Worm (Caenorhabditis elegans) whole organism, mixed stage, embryonic: ENCODE results near the gene Y73F8A.36.

ENCODE experiments used
- M03D4.4 ChIP-seq: sonication (generic microtip); optimal IDR thresholded peaks from 2 replicates; lab custom pipeline; 2017; ENCODE audit warnings: mild to moderate bottlenecking, missing genetic modification characterization, missing compliant biosample characterization
- bed-3 ChIP-seq: fragments of 200-800 bp; sonication (Bioruptor generic); optimal IDR thresholded peaks from 3 replicates; lab custom pipeline; 2018; ENCODE audit warnings: mild to moderate bottlenecking, missing genetic modification characterization, moderate library complexity, missing compliant biosample characterization
- ceh-39 ChIP-seq: fragments of 150-350 bp; optimal IDR thresholded peaks from 2 replicates; lab custom pipeline; 2014; ENCODE audit warnings: missing biosample characterization, missing genetic modification characterization
- ceh-43 ChIP-seq: fragments of 200-800 bp; sonication (Bioruptor generic); optimal IDR thresholded peaks from 2 replicates; lab custom pipeline; 2018; ENCODE audit warnings: mild to moderate bottlenecking, missing genetic modification characterization, moderate library complexity, missing compliant biosample characterization
- ces-1 ChIP-seq: fragments of 150-350 bp; optimal IDR thresholded peaks from 2 replicates; lab custom pipeline; 2014; ENCODE audit warnings: missing biosample characterization, missing genetic modification reagents, missing genetic modification characterization
- cnd-1 ChIP-seq: fragments of 200-800 bp; sonication (Bioruptor generic); optimal IDR thresholded peaks from 2 replicates; lab custom pipeline; 2018; ENCODE audit warnings: mild to moderate bottlenecking, missing genetic modification characterization, missing compliant biosample characterization
- drap-1 ChIP-seq: fragments of 200-800 bp; sonication (Bioruptor generic); optimal IDR thresholded peaks from 3 replicates; lab custom pipeline; 2018; ENCODE audit warnings: mild to moderate bottlenecking, missing genetic modification characterization, missing compliant biosample characterization
- elt-1 ChIP-seq: sonication (generic microtip); optimal IDR thresholded peaks from 2 replicates; lab custom pipeline; 2017; ENCODE audit warnings: missing genetic modification characterization, mild to moderate bottlenecking, missing compliant biosample characterization, antibody characterized with exemption, moderate library complexity, borderline replicate concordance; ENCODE audit not compliant: insufficient read depth
- elt-3 ChIP-seq: fragments of 150-350 bp; optimal IDR thresholded peaks from 2 replicates; lab custom pipeline; 2014; ENCODE audit warnings: missing biosample characterization, missing genetic modification characterization
- ham-2 ChIP-seq: fragments of 200-800 bp; sonication (Bioruptor generic); optimal IDR thresholded peaks from 2 replicates; lab custom pipeline; 2018; ENCODE audit warnings: mild to moderate bottlenecking, missing genetic modification characterization, missing compliant biosample characterization
- hlh-1 ChIP-seq: fragments of 150-350 bp; optimal IDR thresholded peaks from 2 replicates; lab custom pipeline; 2014; ENCODE audit warnings: missing biosample characterization, missing genetic modification reagents, missing genetic modification characterization
- lin-13 ChIP-seq: fragments of 150-350 bp; optimal IDR thresholded peaks from 2 replicates; lab custom pipeline; 2014; ENCODE audit warnings: missing biosample characterization, missing genetic modification characterization
- lin-32 ChIP-seq: fragments of 200-800 bp; sonication (Bioruptor generic); optimal IDR thresholded peaks from 2 replicates; lab custom pipeline; 2018; ENCODE audit warnings: mild to moderate bottlenecking, missing genetic modification characterization, missing compliant biosample characterization
- lsy-2 ChIP-seq: fragments of 150-350 bp; optimal IDR thresholded peaks from 2 replicates; lab custom pipeline; 2014; ENCODE audit warnings: missing biosample characterization, missing genetic modification characterization
- mep-1 ChIP-seq: fragments of 150-350 bp; optimal IDR thresholded peaks from 2 replicates; lab custom pipeline; 2017; ENCODE audit warnings: missing biosample characterization, missing genetic modification reagents, missing genetic modification characterization, inconsistent platforms
- mls-2 ChIP-seq: sonication (generic microtip); optimal IDR thresholded peaks from 2 replicates; lab custom pipeline; 2016; ENCODE audit warnings: mild to moderate bottlenecking, missing genetic modification characterization, moderate library complexity, missing compliant biosample characterization
- nhr-12 ChIP-seq: fragments of 150-350 bp; optimal IDR thresholded peaks from 2 replicates; lab custom pipeline; 2014; ENCODE audit warnings: missing biosample characterization, missing genetic modification characterization
- nhr-2 ChIP-seq: fragments of 150-350 bp; optimal IDR thresholded peaks from 2 replicates; lab custom pipeline; 2014; ENCODE audit warnings: missing biosample characterization, missing genetic modification characterization
- nhr-237 ChIP-seq: fragments of 150-350 bp; optimal IDR thresholded peaks from 2 replicates; lab custom pipeline; 2014; ENCODE audit warnings: missing biosample characterization, missing genetic modification characterization
- nhr-76 ChIP-seq: sonication (generic microtip); optimal IDR thresholded peaks from 2 replicates; lab custom pipeline; 2017; ENCODE audit warnings: missing biosample characterization, missing genetic modification characterization
- tbx-8 ChIP-seq: fragments of 200-800 bp; sonication (Bioruptor generic); optimal IDR thresholded peaks from 2 replicates; lab custom pipeline; 2018; ENCODE audit warnings: mild to moderate bottlenecking, missing genetic modification characterization, moderate library complexity, missing compliant biosample characterization
- unc-39 ChIP-seq: fragments of 150-350 bp; optimal IDR thresholded peaks from 2 replicates; lab custom pipeline; 2014; ENCODE audit warnings: missing biosample characterization, missing genetic modification characterization
- unc-62 ChIP-seq: fragments of 150-350 bp; optimal IDR thresholded peaks from 2 replicates; lab custom pipeline; 2014; ENCODE audit warnings: missing biosample characterization, missing genetic modification reagents, missing genetic modification characterization
- ztf-11 ChIP-seq: fragments of 150-350 bp; optimal IDR thresholded peaks from 2 replicates; lab custom pipeline; 2014; ENCODE audit warnings: missing biosample characterization, missing genetic modification characterization

Gene Y73F8A.36

ce11 chrIV:15234943-15235605, 10.7 kb upstream of the Y73F8A.36 start, which contains the start of gene pkd-2:
Gene pkd-2, minus strand, starts transcription at chrIV:15234993.
- TF ChIP-seq unc-39 (tag; lab: Kevin White, UChicago) (no peak), M03D4.4 (tag; lab: Kevin White, UChicago) (no peak), drap-1 (no peak), nhr-237 (tag; lab: Kevin White, UChicago) (no peak)

- no peak for TF ChIP-seq lsy-2 (tag; lab: Kevin White, UChicago)
- no peak for TF ChIP-seq elt-3 (tag; lab: Kevin White, UChicago)
- TF ChIP-seq ces-1 (GFP tag; lab: Kevin White, UChicago): peak; percentile 62
Observed at ce11 chrIV:15235856-15236255, 9.9 kb upstream of the Y73F8A.36 start, which contains the start of gene lgc-52. Gene lgc-52, plus strand, starts transcription at chrIV:15236123.

- TF ChIP-seq lin-32 (GFP tag; lab: Kevin White, UChicago): no peak
- TF ChIP-seq mls-2 (tag; lab: Kevin White, UChicago): no peak
- no peak for TF ChIP-seq unc-62 (GFP tag; lab: Kevin White, UChicago)
- no peak for TF ChIP-seq lin-13
- TF ChIP-seq ces-1 (GFP tag; lab: Kevin White, UChicago): no peak
- TF ChIP-seq cnd-1 (tag; lab: Kevin White, UChicago): no peak
- no peak for TF ChIP-seq nhr-2 (tag; lab: Kevin White, UChicago)
Observed at ce11 chrIV:15251075-15251474, 5.3 kb downstream of the Y73F8A.36 start.

ce11 chrIV:15252157-15252556, 6.4 kb downstream of the Y73F8A.36 start, which contains the start of gene srj-42:
Gene srj-42, minus strand, starts transcription at chrIV:15252257.
- TF ChIP-seq tbx-8 (GFP tag; lab: Kevin White, UChicago) (no peak), hlh-1 (no peak), ceh-43 (GFP tag; lab: Kevin White, UChicago) (no peak), ham-2 (GFP tag; lab: Kevin White, UChicago) (no peak), drap-1 (no peak), ceh-39 (no peak), M03D4.4 (tag; lab: Kevin White, UChicago) (no peak), nhr-12 (no peak), nhr-2 (tag; lab: Kevin White, UChicago) (no peak), ztf-11 (tag; lab: Kevin White, UChicago) (no peak), lin-32 (GFP tag; lab: Kevin White, UChicago) (no peak), lin-13 (no peak)

- TF ChIP-seq ces-1 (GFP tag; lab: Kevin White, UChicago) (peak; percentile 88), nhr-76 (tag; lab: Kevin White, UChicago) (no peak), mep-1 (tag; lab: Kevin White, UChicago) (peak; percentile 37)
Observed at ce11 chrIV:15259548-15259947, 13.8 kb downstream of the Y73F8A.36 start, which contains the start of gene Y73F8A.5. Gene Y73F8A.5, plus strand, starts transcription at chrIV:15259868.

- TF ChIP-seq mls-2 (tag; lab: Kevin White, UChicago): no peak
- no peak for TF ChIP-seq bed-3 (GFP tag; lab: Kevin White, UChicago)
- TF ChIP-seq ces-1 (GFP tag; lab: Kevin White, UChicago): no peak
- no peak for TF ChIP-seq nhr-76 (tag; lab: Kevin White, UChicago)
- TF ChIP-seq hlh-1: peak; percentile 44
- TF ChIP-seq unc-62 (GFP tag; lab: Kevin White, UChicago): peak; percentile 55
- TF ChIP-seq lin-13: no peak
- TF ChIP-seq ham-2 (GFP tag; lab: Kevin White, UChicago): no peak
- TF ChIP-seq tbx-8 (GFP tag; lab: Kevin White, UChicago): no peak
- TF ChIP-seq mep-1 (tag; lab: Kevin White, UChicago): no peak
- TF ChIP-seq nhr-12: no peak
- no peak for TF ChIP-seq unc-39 (tag; lab: Kevin White, UChicago)
- no peak for TF ChIP-seq M03D4.4 (tag; lab: Kevin White, UChicago)
- TF ChIP-seq elt-1 (tag; lab: Kevin White, UChicago): no peak
Observed at ce11 chrIV:15274063-15274462, 28.3 kb downstream of the Y73F8A.36 start.

ce11 chrIV:15275363-15275854, 29.7 kb downstream of the Y73F8A.36 start, which contains the start of gene ccg-1:
Gene ccg-1, minus strand, starts transcription at chrIV:15275804.
- TF ChIP-seq nhr-12: no peak
